Fruit fly (Drosophila melanogaster) whole organism, pupa: Measurements from ENCODE around the gene rdog.

ENCODE experiments used
- CG10348 ChIP-seq: fragments of 200-800 bp; sonication (Bioruptor generic); IDR thresholded peaks from 2 replicates; pipeline ENCODE4 v1.3.6; 2022; ENCODE audit warnings: missing biosample characterization, missing genetic modification characterization
- CG12605 ChIP-seq: fragments of 200-800 bp; sonication (Bioruptor generic); IDR thresholded peaks from 2 replicates; pipeline ENCODE4 v1.3.6; 2022; ENCODE audit warnings: missing biosample characterization, missing genetic modification characterization
- CG13204 ChIP-seq: fragments of 200-800 bp; sonication (Bioruptor generic); optimal IDR thresholded peaks from 2 replicates; lab custom pipeline; 2018; ENCODE audit warnings: missing biosample characterization, mild to moderate bottlenecking, missing genetic modification characterization, moderate library complexity
- CG14655 ChIP-seq: fragments of 200-800 bp; sonication (Bioruptor generic); optimal IDR thresholded peaks from 3 replicates; lab custom pipeline; 2017; ENCODE audit warnings: mild to moderate bottlenecking, missing biosample characterization, missing genetic modification reagents, missing genetic modification characterization
- CG15710 ChIP-seq: fragments of 200-800 bp; sonication (Bioruptor generic); optimal IDR thresholded peaks from 2 replicates; lab custom pipeline; 2018; ENCODE audit warnings: missing biosample characterization, mild to moderate bottlenecking, missing genetic modification characterization, moderate library complexity
- CG17806 ChIP-seq: fragments of 200-800 bp; sonication (Bioruptor generic); optimal IDR thresholded peaks from 2 replicates; lab custom pipeline; 2018; ENCODE audit warnings: missing biosample characterization, mild to moderate bottlenecking, missing genetic modification characterization, moderate library complexity
- CG32121 ChIP-seq: fragments of 200-800 bp; sonication (Bioruptor generic); IDR thresholded peaks from 2 replicates; pipeline ENCODE4 v1.3.6; 2022; ENCODE audit warnings: missing biosample characterization, missing genetic modification characterization
- CG34367 ChIP-seq: fragments of 200-800 bp; sonication (Bioruptor generic); optimal IDR thresholded peaks from 2 replicates; lab custom pipeline; 2018; ENCODE audit warnings: missing biosample characterization, mild to moderate bottlenecking, missing genetic modification characterization
- CG4496 ChIP-seq: fragments of 200-800 bp; sonication (Bioruptor generic); IDR thresholded peaks from 3 replicates; pipeline ENCODE4 v1.3.6; 2022; ENCODE audit warnings: missing biosample characterization, missing genetic modification characterization
- CG8159 ChIP-seq: fragments of 200-800 bp; sonication (Bioruptor generic); optimal IDR thresholded peaks from 3 replicates; lab custom pipeline; 2018; ENCODE audit warnings: missing biosample characterization, mild to moderate bottlenecking, missing genetic modification characterization, moderate library complexity
- CG8301 ChIP-seq: fragments of 200-800 bp; sonication (Bioruptor generic); optimal IDR thresholded peaks from 2 replicates; lab custom pipeline; 2018; ENCODE audit warnings: missing biosample characterization, mild to moderate bottlenecking, missing genetic modification characterization
- CG9948 ChIP-seq: fragments of 200-800 bp; sonication (Bioruptor generic); optimal IDR thresholded peaks from 2 replicates; lab custom pipeline; 2018; ENCODE audit warnings: missing biosample characterization, mild to moderate bottlenecking, missing genetic modification characterization, moderate library complexity
- D1 ChIP-seq: fragments of 200-800 bp; sonication (Bioruptor generic); optimal IDR thresholded peaks from 2 replicates; lab custom pipeline; 2018; ENCODE audit warnings: missing biosample characterization, mild to moderate bottlenecking, missing genetic modification characterization, moderate library complexity
- EcR ChIP-seq: fragments of 200-800 bp; sonication (Bioruptor generic); optimal IDR thresholded peaks from 3 replicates; lab custom pipeline; 2019; ENCODE audit warnings: missing biosample characterization, missing genetic modification characterization, mild to moderate bottlenecking, moderate library complexity, missing genetic modification reagents
- Ets98B ChIP-seq: fragments of 200-800 bp; sonication (Bioruptor generic); IDR thresholded peaks from 2 replicates; pipeline ENCODE4 v1.3.6; 2022; ENCODE audit warnings: missing biosample characterization, missing genetic modification characterization
- Pif1A ChIP-seq: fragments of 200-800 bp; sonication (Bioruptor generic); optimal IDR thresholded peaks from 3 replicates; lab custom pipeline; 2016; ENCODE audit warnings: missing biosample characterization, missing genetic modification characterization
- Pif1B ChIP-seq: fragments of 200-800 bp; sonication (Bioruptor generic); optimal IDR thresholded peaks from 3 replicates; lab custom pipeline; 2016; ENCODE audit warnings: missing biosample characterization, missing genetic modification characterization
- Snoo ChIP-seq: fragments of 200-800 bp; sonication (Bioruptor generic); optimal IDR thresholded peaks from 3 replicates; lab custom pipeline; 2017; ENCODE audit warnings: missing biosample characterization, mild to moderate bottlenecking, missing genetic modification characterization, inconsistent platforms
- fd96Ca ChIP-seq: fragments of 200-800 bp; sonication (Bioruptor generic); IDR thresholded peaks from 3 replicates; pipeline ENCODE4 v1.3.6; 2022; ENCODE audit warnings: missing biosample characterization, missing genetic modification characterization
- gl ChIP-seq: fragments of 200-800 bp; sonication (Bioruptor generic); optimal IDR thresholded peaks from 2 replicates; lab custom pipeline; 2018; ENCODE audit warnings: missing biosample characterization, mild to moderate bottlenecking, missing genetic modification characterization
- rn ChIP-seq: fragments of 200-800 bp; sonication (Bioruptor generic); IDR thresholded peaks from 2 replicates; pipeline ENCODE4 v1.3.6; 2022; ENCODE audit warnings: missing biosample characterization, missing genetic modification characterization

The rdog gene

DNA sequence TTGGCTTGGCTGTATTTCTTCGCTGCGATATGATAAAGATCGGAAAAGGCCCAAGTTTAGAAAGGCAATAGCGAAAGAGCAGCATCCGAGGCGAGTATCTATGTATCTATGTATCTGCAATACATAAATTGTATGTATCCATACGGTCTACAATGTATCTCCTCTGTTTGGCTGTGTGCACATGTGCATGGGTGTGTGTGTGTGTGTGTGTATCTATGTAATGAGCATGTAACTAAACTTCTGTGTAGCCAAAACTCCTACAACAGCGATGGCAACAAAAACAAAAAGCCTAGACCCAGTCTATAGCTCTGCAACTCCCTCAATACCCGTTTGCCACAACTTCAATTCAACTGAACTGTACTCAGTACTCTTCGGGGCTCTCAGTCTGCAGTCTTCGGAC lies 52.2 kb downstream of the rdog start:
- TF ChIP-seq CG34367 (tag; lab: Kevin White, UChicago) (no peak), CG9948 (tag; lab: Kevin White, UChicago) (no peak), Snoo (no peak), D1 (tag; lab: Kevin White, UChicago) (no peak), CG14655 (no peak), Pif1A (GFP tag; lab: Kevin White, UChicago) (no peak), CG10348 (GFP tag; lab: Robert Waterston, UW) (no peak), Pif1B (GFP tag; lab: Kevin White, UChicago) (no peak)

DNA sequence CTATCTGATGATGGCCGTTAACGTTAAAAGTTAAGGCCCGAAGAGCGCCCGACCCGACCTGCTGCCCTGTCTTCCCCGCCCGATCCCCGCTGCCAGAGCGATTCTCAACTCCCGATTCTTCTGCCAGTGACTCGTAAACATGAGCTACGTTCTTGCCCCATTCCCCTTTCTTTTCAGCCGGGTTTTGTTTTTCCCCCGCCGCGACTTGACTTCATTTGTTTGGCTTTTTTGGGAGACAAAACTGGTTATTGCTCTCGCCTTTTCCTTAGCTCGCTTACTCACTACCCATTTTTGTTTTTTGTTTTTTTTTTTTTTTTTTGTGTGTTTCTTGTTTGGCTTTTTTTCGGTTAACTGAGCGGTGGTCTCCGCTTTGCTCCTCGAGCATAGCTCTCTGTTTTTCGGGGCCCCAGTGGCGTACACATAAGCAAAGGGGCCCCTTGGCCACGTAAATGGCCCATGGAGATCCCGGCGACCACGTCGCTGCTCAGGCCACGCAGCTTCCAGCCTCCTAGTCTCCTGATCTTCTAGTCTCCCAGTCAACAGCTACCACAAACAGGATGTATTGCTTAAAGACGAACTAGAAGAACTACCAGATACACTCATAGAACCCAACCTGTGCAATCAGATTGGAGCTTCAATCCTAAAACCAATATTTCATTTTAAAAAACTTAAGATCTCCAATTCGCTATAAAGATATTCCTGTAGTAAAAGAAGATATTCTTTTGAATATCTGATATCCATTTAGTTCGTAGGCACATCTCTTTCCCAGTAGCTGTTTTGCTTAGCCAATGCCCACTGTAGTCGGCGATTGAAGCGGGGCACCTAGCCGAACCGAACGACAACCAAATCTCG lies 52.8 kb downstream of the rdog start:
- TF ChIP-seq gl (peak; percentile 40), CG32121 (peak; percentile 76), CG15710 (peak; percentile 80), fd96Ca (GFP tag; lab: Robert Waterston, UW) (peak; percentile 79), CG9948 (tag; lab: Kevin White, UChicago) (peak; percentile 69), CG8301 (tag; lab: Kevin White, UChicago) (peak; percentile 76), D1 (tag; lab: Kevin White, UChicago) (peak; percentile 15), Snoo (peak; percentile 73), CG17806 (peak; percentile 54), Pif1B (GFP tag; lab: Kevin White, UChicago) (peak; percentile 88), CG13204 (peak; percentile 57), Ets98B (peak; percentile 83), CG12605 (GFP tag; lab: Robert Waterston, UW) (peak; percentile 92), CG14655 (peak; percentile 86), CG4496 (GFP tag; lab: Robert Waterston, UW) (peak; percentile 86), EcR (peak; percentile 88), Pif1A (GFP tag; lab: Kevin White, UChicago) (peak; percentile 77), CG34367 (tag; lab: Kevin White, UChicago) (peak; percentile 64), rn (peak; percentile 61), CG10348 (GFP tag; lab: Robert Waterston, UW) (peak; percentile 72), CG8159 (tag; lab: Kevin White, UChicago) (peak; percentile 76)

DNA sequence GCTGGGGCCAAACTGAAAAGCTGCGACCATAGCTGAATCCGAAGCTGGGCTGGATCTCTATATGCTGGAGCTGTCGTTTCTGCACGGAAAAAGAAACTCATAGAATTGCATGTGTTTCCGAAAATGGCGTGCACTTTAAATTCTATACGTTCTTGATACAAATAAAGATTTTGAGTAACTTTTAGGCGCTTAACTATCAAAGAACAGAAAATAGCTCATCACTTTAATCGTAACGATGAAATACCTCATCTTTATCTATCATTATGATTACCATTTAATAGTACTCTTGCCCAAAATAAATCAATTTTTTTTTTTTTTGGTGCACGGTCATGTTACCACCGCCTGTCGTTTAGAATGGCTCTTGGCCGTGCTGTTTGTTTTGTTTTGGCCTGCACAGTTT lies 53.8 kb downstream of the rdog start:
- TF ChIP-seq CG34367 (tag; lab: Kevin White, UChicago) (no peak), gl (no peak), CG17806 (peak; percentile 19), fd96Ca (GFP tag; lab: Robert Waterston, UW) (peak; percentile 44; the same call in 1 of the 3 replicates), Snoo (no peak), CG14655 (peak; percentile 86), CG13204 (no peak), CG15710 (no peak), Pif1B (GFP tag; lab: Kevin White, UChicago) (peak; percentile 19), Pif1A (GFP tag; lab: Kevin White, UChicago) (no peak), CG32121 (peak; percentile 43; the same call in 1 of the 2 replicates), D1 (tag; lab: Kevin White, UChicago) (no peak), CG8159 (tag; lab: Kevin White, UChicago) (peak; percentile 19), CG4496 (GFP tag; lab: Robert Waterston, UW) (peak; percentile 60; the same call in 2 of the 3 replicates), CG8301 (tag; lab: Kevin White, UChicago) (peak; percentile 79), Ets98B (peak; percentile 23; the same call in 1 of the 2 replicates), EcR (no peak), CG9948 (tag; lab: Kevin White, UChicago) (peak; percentile 50), CG12605 (GFP tag; lab: Robert Waterston, UW) (no peak)

DNA sequence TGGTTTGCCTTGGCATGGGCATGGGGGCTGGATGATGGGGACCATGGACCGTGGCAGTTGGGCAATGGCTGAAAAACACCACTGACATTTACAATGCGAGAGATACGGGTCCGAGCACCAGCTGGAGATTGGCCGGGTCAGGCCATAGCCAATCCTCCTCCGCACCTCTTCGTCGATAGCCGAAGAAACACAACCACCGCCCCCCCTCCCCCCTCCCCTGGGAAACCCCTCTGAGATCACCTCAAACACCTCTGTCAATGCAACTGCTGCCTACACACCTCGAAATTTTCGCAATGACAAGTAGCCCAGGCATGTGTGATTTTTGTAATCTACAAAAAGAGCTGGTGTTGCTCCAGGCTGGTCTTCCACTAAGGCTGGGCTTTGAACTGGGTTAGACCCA lies 54.6 kb downstream of the rdog start:
- TF ChIP-seq Pif1B (GFP tag; lab: Kevin White, UChicago), result no peak
- no peak for TF ChIP-seq CG9948 (tag; lab: Kevin White, UChicago)
- no peak for TF ChIP-seq Pif1A (GFP tag; lab: Kevin White, UChicago)
- TF ChIP-seq CG13204, result no peak
- TF ChIP-seq Snoo, result no peak
- TF ChIP-seq CG15710, result no peak
- TF ChIP-seq CG32121, result no peak
- no peak for TF ChIP-seq fd96Ca (GFP tag; lab: Robert Waterston, UW)
- no peak for TF ChIP-seq rn
- TF ChIP-seq CG17806, result no peak
- no peak for TF ChIP-seq CG14655
- no peak for TF ChIP-seq CG34367 (tag; lab: Kevin White, UChicago)
- no peak for TF ChIP-seq CG10348 (GFP tag; lab: Robert Waterston, UW)

dm6 chr3R:29213416-29213815 lies 55.5 kb downstream of the rdog start:
- no peak for TF ChIP-seq CG32121
- no peak for TF ChIP-seq D1 (tag; lab: Kevin White, UChicago)
- TF ChIP-seq CG14655, result no peak
- no peak for TF ChIP-seq CG17806
- no peak for TF ChIP-seq Pif1B (GFP tag; lab: Kevin White, UChicago)

DNA sequence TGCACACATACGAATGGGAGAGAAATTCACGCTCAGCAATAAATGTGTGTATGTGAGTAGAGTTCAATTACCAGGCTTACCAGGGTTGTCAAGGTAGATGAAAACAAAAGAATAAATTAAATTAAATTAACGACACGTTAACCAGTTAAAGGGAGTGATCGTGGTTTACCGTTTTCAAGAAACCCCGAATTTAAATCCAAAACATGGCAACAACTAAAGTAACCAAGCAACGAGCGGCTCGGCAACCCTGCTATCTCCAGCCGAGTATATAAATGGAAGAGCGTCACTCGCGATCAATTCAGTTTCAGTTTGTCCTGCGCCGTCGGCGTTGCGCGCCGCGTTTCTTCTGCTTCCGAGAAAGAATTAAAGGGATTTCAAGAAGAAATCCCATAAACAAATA lies 56.3 kb downstream of the rdog start:
- TF ChIP-seq Pif1A (GFP tag; lab: Kevin White, UChicago), result peak; percentile 100
- peak; percentile 100 for TF ChIP-seq CG17806
- peak; percentile 99 for TF ChIP-seq CG9948 (tag; lab: Kevin White, UChicago)
- peak; percentile 100 for TF ChIP-seq CG8301 (tag; lab: Kevin White, UChicago)
- peak; percentile 100 for TF ChIP-seq CG15710
- TF ChIP-seq CG34367 (tag; lab: Kevin White, UChicago), result peak; percentile 100
- peak; percentile 100 for TF ChIP-seq CG4496 (GFP tag; lab: Robert Waterston, UW)
- TF ChIP-seq rn, result peak; percentile 99
- TF ChIP-seq gl, result peak; percentile 99
- peak; percentile 100 for TF ChIP-seq Ets98B
- TF ChIP-seq CG32121, result peak; percentile 100
- TF ChIP-seq CG12605 (GFP tag; lab: Robert Waterston, UW), result peak; percentile 100
- peak; percentile 100 for TF ChIP-seq Snoo
- peak; percentile 100 for TF ChIP-seq fd96Ca (GFP tag; lab: Robert Waterston, UW)
- TF ChIP-seq CG8159 (tag; lab: Kevin White, UChicago), result peak; percentile 100
- TF ChIP-seq CG10348 (GFP tag; lab: Robert Waterston, UW), result peak; percentile 96
- TF ChIP-seq CG13204, result peak; percentile 99
- peak; percentile 100 for TF ChIP-seq Pif1B (GFP tag; lab: Kevin White, UChicago)
- peak; percentile 99 for TF ChIP-seq EcR
- TF ChIP-seq CG14655, result peak; percentile 100
- TF ChIP-seq D1 (tag; lab: Kevin White, UChicago), result peak; percentile 99
- TF ChIP-seq, all 21 proteins: peak for 21
